Fruit fly (Drosophila melanogaster) S2 (cell line): Measurements from ENCODE around the gene CG15357.

Experiments
- CG8478 ChIP-seq: fragments of >200 bp; optimal IDR thresholded peaks from 2 replicates; lab custom pipeline; 2018
- CTCF ChIP-seq, 2 experiments: fragments of >200 bp; optimal IDR thresholded peaks; 2 replicates each; lab custom pipeline; 2018

The CG15357 gene

DNA sequence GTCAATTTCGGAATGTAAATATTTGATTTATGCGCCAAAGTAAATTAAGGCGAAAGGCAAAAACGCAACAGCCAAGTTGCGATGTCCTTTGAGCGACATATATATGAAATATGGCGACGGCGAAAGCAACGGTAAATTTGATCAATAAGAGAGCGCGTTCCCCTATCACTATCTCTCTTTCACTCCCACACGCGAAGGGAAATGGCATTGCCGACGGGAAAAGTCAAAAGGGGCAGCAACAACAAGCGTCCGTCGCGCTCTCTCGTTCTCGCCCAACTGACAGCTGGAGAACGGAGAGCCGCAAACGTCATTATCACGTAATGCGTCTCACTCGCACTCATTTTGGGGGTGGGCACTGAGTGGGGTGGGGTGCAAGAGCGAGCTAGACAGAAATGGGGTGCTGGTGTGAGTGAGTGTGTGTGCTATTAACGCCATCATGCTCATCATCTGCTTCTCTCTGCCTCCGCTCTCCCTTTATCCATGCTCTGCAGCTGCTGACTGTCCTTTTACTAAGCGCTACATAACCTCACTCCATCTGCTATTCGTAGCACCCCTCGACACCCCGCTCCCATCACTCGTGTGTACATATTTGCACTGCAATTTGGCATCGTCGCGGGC is 24.9 kb upstream of the CG15357 start, which contains the start of gene erm:
Gene erm, minus strand, starts transcription at position 51 of the 618 bp plus-strand sequence.
- TF ChIP-seq CTCF (optimal IDR thresholded peaks at IDR 0.05; lab: Kevin White, UChicago) (no peak), CG8478 (lab: Kevin White, UChicago) (peak; percentile 10)

DNA sequence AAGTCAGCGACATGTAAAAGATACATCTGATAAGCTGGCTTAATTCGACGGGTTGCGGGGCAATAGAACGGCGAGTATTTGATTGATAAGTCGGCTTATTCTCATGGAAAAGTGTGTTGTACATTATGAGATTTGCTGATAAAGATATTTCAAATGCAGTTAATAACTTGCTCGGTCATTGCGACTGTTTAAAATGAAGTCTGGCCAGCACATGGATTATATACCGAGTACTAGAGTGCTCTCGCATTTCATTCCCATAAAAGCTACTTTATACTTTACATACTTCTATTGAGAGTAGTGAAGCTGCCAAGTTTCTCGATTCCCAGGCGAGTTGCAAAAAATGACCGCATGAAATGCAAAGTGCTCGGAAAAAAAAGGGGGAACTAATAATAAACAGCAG is 22.4 kb upstream of the CG15357 start:
- TF ChIP-seq CG8478 (lab: Kevin White, UChicago) (no peak), CTCF (optimal IDR thresholded peaks at IDR 0.05; lab: Kevin White, UChicago) (no peak)

DNA sequence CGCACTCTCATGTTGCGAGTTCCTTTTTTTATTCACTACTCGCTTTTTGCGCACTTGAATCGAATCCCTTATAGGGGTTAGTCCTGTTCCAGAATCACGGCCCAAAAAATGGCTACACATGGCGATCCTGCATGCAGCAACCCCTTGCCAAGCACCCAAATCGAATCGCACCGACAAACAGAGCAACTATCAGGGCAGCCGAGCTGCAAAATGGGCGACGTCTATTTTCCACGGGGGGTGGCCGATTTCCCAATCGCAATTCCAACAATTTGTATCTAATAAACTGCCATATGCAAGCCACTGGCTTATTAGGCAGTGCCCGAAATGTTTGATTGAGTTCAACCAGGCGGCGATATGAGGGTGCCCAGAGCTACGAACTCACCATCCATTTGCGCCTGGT is 21.8 kb upstream of the CG15357 start:
- no peak for TF ChIP-seq CTCF (optimal IDR thresholded peaks at IDR 0.05; lab: Kevin White, UChicago)

DNA sequence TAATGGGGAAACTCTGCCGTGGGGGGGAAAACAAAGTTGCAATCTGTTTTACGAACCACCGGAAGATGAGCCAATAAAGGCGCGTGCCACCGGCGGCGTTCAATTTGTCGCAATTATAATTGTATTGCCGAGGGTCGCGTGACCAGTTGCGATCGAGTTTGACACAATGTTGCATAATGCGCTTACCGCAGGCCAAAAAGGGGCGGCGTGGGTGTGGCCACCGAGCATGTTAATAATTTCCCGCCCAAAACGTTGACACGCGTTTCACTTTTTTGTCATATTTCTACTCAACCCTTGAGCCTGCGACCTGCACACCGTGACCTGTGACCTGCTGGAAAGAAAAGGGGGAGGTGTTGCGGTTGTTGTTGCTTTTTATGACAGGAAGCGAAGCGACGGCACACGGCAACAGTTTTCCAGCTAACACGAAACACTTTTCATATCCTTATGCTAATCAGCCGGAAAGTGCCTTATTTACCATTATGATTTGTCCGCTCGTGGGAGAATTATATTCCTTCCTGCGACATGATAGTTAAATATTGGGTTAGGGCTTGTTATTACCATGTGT is 16.5 kb upstream of the CG15357 start:
- no peak for TF ChIP-seq CG8478 (lab: Kevin White, UChicago)
- no peak for TF ChIP-seq CTCF (optimal IDR thresholded peaks at IDR 0.05; lab: Kevin White, UChicago)

DNA sequence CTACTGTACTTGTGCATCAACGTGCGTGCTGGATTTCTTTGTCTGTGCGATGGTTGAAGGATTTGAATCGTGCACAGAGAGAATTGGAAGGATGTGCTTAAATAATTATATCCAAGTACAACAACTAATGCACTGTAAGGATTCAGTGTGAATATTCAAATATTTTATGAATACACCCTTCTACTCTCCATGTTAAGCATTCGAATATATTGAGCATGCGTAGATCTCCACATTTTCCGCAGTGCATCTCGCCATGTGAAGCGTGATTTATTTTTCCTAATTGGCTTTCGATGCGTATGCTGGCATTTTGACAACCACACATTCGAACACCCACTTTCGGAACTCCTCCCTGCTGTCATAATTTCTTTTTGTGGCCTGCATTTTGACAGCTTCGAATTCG is 14.5 kb upstream of the CG15357 start:
- TF ChIP-seq CTCF (optimal IDR thresholded peaks at IDR 0.05; lab: Kevin White, UChicago) (no peak), CG8478 (lab: Kevin White, UChicago) (no peak)

DNA sequence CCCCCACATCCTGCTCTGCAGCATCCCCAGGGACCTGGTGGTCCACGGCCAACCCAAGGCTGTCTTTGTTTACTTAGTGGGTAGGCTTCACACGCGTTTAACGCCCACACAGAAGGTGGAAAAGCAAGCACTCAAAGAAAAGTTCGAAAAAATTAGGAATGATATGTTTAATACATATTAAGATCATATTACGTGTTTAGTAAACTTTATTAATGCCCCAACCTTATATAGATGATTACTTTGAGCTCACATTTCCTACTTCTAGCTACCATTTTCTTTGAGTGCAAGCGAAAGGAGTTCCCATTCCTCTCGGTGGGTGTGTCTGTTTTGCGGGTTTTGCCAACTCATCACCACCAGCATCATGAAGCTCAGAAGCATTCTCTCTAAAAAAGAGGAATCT is 13.9 kb upstream of the CG15357 start:
- TF ChIP-seq CG8478 (lab: Kevin White, UChicago) (no peak), CTCF (optimal IDR thresholded peaks at IDR 0.05; lab: Kevin White, UChicago) (no peak)

DNA sequence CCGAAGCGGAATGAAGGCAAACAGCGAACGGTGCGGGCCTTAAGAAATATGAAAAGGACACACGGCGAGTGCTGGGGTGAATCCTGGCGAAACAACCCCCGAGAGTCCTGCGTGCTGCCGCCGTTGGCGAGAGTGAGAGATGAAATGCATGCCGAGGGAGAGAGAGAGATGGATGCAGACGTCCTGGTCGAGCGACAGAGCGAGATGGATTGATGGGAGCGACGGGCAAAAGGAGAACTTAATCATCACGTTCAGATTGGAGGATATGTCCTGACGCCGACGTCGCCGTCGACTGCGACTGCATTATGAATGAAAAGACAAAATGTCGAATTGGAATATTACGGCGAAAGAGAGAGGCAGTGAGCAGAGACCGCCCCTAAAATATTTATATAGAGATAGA is 9.0 kb upstream of the CG15357 start:
- TF ChIP-seq CTCF (optimal IDR thresholded peaks at IDR 0.05; lab: Kevin White, UChicago) (peak; percentile 20 to 24), CG8478 (lab: Kevin White, UChicago) (no peak)

DNA sequence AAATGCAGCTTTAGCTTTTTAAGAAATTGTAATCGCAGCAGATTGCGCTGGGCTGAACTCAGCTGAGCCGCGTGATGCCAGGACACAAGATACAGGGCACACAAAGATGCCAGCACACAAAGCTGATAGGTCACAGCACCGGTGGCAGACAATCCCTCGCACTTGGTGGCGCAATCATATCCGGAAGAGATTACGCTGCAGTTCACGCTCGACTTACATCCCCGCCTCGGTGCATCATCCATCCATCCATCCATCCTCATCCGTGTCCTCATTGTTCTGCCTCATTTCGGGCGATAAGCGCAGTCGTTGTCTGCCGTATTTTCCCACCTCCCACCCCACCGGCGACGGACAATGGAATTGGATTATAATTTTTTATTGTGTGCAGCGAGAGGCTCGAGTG is 2.5 kb upstream of the CG15357 start:
- TF ChIP-seq CTCF (optimal IDR thresholded peaks at IDR 0.05; lab: Kevin White, UChicago) = no peak
- TF ChIP-seq CG8478 (lab: Kevin White, UChicago) = no peak

DNA sequence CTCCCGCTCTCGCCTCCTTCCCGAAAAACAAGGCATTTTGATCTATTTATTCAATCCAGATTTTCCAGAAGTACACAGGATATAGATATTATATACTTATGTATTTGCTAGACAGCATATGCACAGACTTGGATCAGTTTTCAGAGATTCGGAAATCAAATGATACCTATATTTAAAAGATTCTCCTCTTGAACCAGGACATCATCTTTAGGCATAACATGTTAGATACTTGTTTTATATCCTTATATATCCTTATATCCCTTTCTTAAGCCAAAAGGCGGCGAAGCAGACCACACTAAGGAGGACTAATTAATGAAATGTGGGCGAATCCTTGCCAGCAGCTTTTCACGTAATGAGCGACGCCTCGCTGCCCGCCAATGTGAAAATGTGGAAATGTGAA is 1.1 kb upstream of the CG15357 start, which contains the start of gene CG33673:
Gene CG33673, minus strand, starts transcription at position 101 of the 400 bp plus-strand sequence.
- TF ChIP-seq CG8478 (lab: Kevin White, UChicago) = no peak
- TF ChIP-seq CTCF (optimal IDR thresholded peaks at IDR 0.05; lab: Kevin White, UChicago) = no peak

DNA sequence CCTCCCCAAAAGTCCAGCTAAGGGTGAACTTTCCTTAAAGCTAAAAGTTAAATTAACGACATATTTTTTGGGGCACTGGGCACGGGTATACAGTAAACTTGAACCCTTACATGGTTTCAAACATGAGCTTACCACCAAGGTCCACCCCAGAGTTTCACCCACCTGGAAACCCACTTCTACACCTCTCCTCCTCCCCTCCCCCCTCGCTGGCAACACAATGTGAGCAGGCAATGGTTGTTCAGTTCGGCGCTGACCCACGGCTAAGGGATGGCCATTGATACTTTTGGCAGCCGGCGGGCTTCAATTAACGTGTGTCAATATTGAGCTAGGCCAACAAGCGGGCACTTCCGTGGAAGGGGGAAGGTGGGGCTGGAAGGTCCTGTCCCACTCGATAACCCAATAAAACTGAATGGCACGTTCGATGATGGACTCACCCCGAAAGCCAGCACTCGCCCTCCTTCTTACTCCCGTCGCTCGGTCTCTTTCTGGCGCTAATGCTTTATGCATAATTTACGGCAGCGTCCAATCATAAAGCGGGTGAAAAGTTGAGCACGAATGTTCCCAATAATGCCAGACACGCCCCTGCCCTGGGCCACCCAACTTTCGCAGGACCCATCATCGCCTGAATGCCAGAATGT is 917 bp downstream of the CG15357 start:
- TF ChIP-seq CG8478 (lab: Kevin White, UChicago) = no peak
- no peak for TF ChIP-seq CTCF (optimal IDR thresholded peaks at IDR 0.05; lab: Kevin White, UChicago)

DNA sequence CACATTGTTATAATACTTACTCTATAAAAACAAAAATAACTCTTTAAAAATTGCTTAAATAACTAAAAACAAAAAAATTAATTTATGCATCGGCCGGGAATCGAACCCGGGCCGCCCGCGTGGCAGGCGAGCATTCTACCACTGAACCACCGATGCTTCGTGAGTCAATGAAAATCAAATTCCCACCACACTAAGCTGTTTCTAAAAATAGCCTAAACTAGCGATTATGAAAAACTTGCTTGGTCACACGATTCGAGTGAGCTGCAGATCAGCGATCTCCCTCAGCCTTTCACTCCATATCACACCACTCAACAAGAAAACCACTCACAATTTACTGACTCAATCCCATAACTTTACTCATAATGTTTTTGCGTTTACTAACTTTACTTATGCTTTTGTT is 7.5 kb downstream of the CG15357 start:
- TF ChIP-seq CTCF (optimal IDR thresholded peaks at IDR 0.05; lab: Kevin White, UChicago) = no peak
- no peak for TF ChIP-seq CG8478 (lab: Kevin White, UChicago)

DNA sequence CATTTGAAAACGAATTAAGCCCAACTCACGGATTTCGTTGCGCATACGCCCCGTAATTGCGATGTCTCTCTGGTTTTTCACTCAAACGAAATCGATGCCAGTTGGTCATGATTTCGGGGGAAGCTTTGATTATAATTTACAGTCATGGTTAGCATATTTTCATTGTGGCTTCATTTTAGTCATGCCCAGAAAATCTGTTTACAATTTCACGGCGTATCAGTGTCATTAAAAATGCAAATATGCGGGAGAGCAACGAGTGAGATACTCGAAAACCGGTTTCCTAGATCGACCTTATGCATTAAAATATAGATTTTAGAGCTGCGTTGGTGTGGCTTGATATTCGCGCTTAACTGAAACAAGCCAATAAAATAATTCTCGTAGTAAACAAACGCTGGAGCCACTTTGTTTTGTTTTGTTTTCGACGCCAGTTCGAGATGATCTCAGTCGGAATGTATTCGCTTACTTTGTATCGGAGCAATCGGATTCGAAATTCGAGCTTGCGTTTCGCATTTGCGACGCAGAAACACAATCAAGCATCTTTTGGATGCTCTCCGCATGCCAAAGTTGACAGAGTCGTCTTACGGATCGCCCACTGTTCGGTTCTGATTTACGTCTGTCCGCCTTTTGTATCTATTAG is 14.8 kb downstream of the CG15357 start:
- TF ChIP-seq CTCF (optimal IDR thresholded peaks at IDR 0.05; lab: Kevin White, UChicago) = no peak
- TF ChIP-seq CG8478 (lab: Kevin White, UChicago) = no peak

DNA sequence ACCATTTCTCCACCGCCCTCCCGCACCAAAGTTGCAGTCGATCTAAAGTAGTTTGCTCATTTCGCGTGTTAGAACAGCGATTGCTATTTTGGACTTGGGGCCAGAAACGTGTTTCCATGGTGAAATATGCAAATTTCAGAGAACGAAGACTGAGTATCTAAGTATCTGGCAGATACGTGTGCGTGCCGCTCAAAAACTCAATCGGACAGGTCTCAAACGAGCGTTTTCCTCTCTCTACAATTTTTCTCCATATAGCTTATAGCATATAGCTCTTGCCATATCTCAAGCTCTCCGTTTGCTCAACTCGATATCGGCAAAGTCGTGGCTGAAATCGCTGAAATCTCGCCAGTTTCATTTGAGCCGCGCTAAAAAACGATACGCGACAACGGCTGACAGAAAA is 18.1 kb downstream of the CG15357 start:
- no peak for TF ChIP-seq CTCF (optimal IDR thresholded peaks at IDR 0.05; lab: Kevin White, UChicago)
- no peak for TF ChIP-seq CG8478 (lab: Kevin White, UChicago)

DNA sequence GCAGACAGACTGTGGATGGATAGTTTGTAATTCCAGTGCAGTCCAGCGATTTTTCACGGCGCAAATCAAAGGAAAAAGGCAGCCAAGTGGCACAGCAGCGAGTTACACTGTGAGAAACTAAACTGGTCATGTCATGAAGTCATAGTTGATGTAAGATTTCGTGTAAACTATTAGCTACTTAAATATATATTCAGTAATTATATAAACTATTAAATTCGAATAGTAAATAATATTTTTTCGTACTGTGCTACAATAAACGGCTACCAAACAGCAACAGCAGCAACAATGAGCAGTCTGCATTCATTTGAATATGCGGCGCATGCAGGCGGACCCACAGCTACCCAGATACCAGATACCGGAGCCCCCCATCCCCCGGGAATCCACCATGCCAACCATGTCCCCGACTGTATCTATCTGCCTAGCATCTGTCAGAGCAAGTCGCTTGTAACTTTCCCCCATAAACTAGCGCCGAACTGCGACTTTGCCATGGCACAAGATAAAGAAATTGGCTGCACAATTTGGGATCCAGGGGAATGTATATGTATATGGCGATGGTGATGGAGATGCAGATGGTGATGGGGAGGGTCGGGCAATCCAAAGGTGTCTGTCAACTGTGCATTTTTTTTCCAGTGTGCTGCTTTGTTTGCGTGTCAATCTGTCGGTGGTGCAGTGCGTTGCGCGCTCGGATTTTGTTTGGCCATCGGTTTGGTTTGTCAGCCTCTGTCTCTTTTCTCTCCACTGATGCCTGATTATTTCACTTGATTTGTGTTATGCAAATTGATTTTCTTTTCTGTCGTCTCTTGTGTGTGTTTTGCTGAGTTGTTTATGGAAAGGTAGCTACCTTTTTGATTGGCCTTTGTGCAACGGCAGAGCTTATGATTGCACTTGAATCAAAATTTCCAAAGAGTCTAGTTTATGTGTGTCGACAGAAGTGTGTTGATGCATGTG is 19.3 kb downstream of the CG15357 start:
- TF ChIP-seq CTCF (optimal IDR thresholded peaks at IDR 0.05; lab: Kevin White, UChicago) = no peak
- no peak for TF ChIP-seq CG8478 (lab: Kevin White, UChicago)
